Fruit fly (Drosophila melanogaster) whole organism, embryonic: ENCODE measurements around the gene His3.3B.

Source experiments
- Ada2b ChIP-seq: fragments of 200-800 bp; sonication (Bioruptor generic); IDR thresholded peaks from 2 replicates; pipeline ENCODE4 v1.3.6; 2022; ENCODE audit warnings: missing biosample characterization, missing genetic modification characterization
- Atf-2 ChIP-seq: fragments of 200-800 bp; sonication (Bioruptor generic); optimal IDR thresholded peaks from 2 replicates; lab custom pipeline; 2016; ENCODE audit warnings: missing biosample characterization, missing genetic modification characterization
- CG11085 ChIP-seq: fragments of 200-800 bp; sonication (Bioruptor generic); IDR thresholded peaks from 2 replicates; pipeline ENCODE4 v1.3.6; 2022; ENCODE audit warnings: missing biosample characterization, missing genetic modification characterization
- CG11504 ChIP-seq: fragments of 200-800 bp; sonication (Bioruptor generic); optimal IDR thresholded peaks from 3 replicates; lab custom pipeline; 2019; ENCODE audit warnings: missing biosample characterization, mild to moderate bottlenecking, missing genetic modification characterization, moderate library complexity
- CG11695 ChIP-seq: fragments of 200-800 bp; sonication (Bioruptor generic); IDR thresholded peaks from 3 replicates; pipeline ENCODE4 v1.3.6; 2022; ENCODE audit warnings: missing biosample characterization, missing genetic modification characterization
- CG12299 ChIP-seq: fragments of 200-800 bp; sonication (Bioruptor generic); optimal IDR thresholded peaks from 2 replicates; lab custom pipeline; 2018; ENCODE audit warnings: missing biosample characterization, mild to moderate bottlenecking, missing genetic modification characterization
- CG12659 ChIP-seq: fragments of 200-800 bp; sonication (Bioruptor generic); optimal IDR thresholded peaks from 3 replicates; lab custom pipeline; 2017; ENCODE audit warnings: mild to moderate bottlenecking, missing biosample characterization, missing genetic modification reagents, missing genetic modification characterization
- CG13123 ChIP-seq: fragments of 200-800 bp; sonication (Bioruptor generic); optimal IDR thresholded peaks from 2 replicates; lab custom pipeline; 2016; ENCODE audit warnings: missing biosample characterization, missing genetic modification characterization
- CG17328 ChIP-seq: fragments of 200-800 bp; sonication (Bioruptor generic); IDR thresholded peaks from 2 replicates; pipeline ENCODE4 v1.3.6; 2022; ENCODE audit warnings: missing biosample characterization, missing genetic modification characterization
- CG18011 ChIP-seq: fragments of 200-800 bp; sonication (Bioruptor generic); optimal IDR thresholded peaks from 2 replicates; lab custom pipeline; 2017; ENCODE audit warnings: missing biosample characterization, missing genetic modification characterization, mild to moderate bottlenecking, moderate library complexity, missing genotype
- CG18764 ChIP-seq: fragments of 200-800 bp; sonication (Bioruptor generic); optimal IDR thresholded peaks from 3 replicates; lab custom pipeline; 2016; ENCODE audit warnings: missing biosample characterization, missing genetic modification characterization
- CG2712 ChIP-seq: fragments of 200-800 bp; optimal IDR thresholded peaks from 3 replicates; lab custom pipeline; 2019; ENCODE audit warnings: missing biosample characterization, mild to moderate bottlenecking, missing genetic modification characterization, moderate library complexity
- CG33213 ChIP-seq: fragments of 200-800 bp; sonication (Bioruptor generic); optimal IDR thresholded peaks from 3 replicates; lab custom pipeline; 2016; ENCODE audit warnings: missing biosample characterization, missing genetic modification characterization
- CG4328 ChIP-seq: fragments of 200-800 bp; sonication (Bioruptor generic); optimal IDR thresholded peaks from 3 replicates; lab custom pipeline; 2017; ENCODE audit warnings: missing biosample characterization, missing genetic modification reagents, missing genetic modification characterization
- CG4854 ChIP-seq: fragments of 200-800 bp; sonication (Bioruptor generic); optimal IDR thresholded peaks from 2 replicates; lab custom pipeline; 2016; ENCODE audit warnings: missing biosample characterization, missing genetic modification characterization, inconsistent platforms
- CG7786 ChIP-seq: fragments of 200-800 bp; sonication (Bioruptor generic); optimal IDR thresholded peaks from 2 replicates; lab custom pipeline; 2016; ENCODE audit warnings: missing biosample characterization, missing genetic modification characterization
- CG7987 ChIP-seq: fragments of 200-800 bp; sonication (Bioruptor generic); optimal IDR thresholded peaks from 2 replicates; lab custom pipeline; 2018; ENCODE audit warnings: missing biosample characterization, mild to moderate bottlenecking, missing genetic modification characterization, moderate library complexity
- CG8478 ChIP-seq: fragments of >200 bp; optimal IDR thresholded peaks from 2 replicates; lab custom pipeline; 2018
- CHES-1-like ChIP-seq: fragments of 200-800 bp; sonication (Bioruptor generic); optimal IDR thresholded peaks from 2 replicates; lab custom pipeline; 2016; ENCODE audit warnings: missing biosample characterization, missing genetic modification characterization
- Chrac-16 ChIP-seq: fragments of 200-800 bp; sonication (Bioruptor generic); optimal IDR thresholded peaks from 3 replicates; lab custom pipeline; 2016; ENCODE audit warnings: missing biosample characterization, missing genetic modification characterization
- Eip74EF ChIP-seq, 2 experiments: fragments of 200-800 bp in 1 of 2; fragments of >200 bp in 1 of 2; sonication (Bioruptor generic) in 1 of 2; optimal IDR thresholded peaks; 2 replicates each; lab custom pipeline; 2017 to 2019; ENCODE audit warnings: missing biosample characterization in 2 of 2, missing genetic modification characterization in 2 of 2, mild to moderate bottlenecking in 1 of 2, moderate library complexity in 1 of 2
- Hand ChIP-seq: fragments of 200-800 bp; sonication (Bioruptor generic); optimal IDR thresholded peaks from 2 replicates; lab custom pipeline; 2017; ENCODE audit warnings: mild to moderate bottlenecking, missing biosample characterization, missing genetic modification reagents, missing genetic modification characterization
- Hmr ChIP-seq: fragments of 200-800 bp; sonication (Bioruptor generic); optimal IDR thresholded peaks from 3 replicates; lab custom pipeline; 2017; ENCODE audit warnings: mild to moderate bottlenecking, missing biosample characterization, missing genetic modification reagents, missing genetic modification characterization
- MESR4 ChIP-seq: fragments of 200-800 bp; sonication (Bioruptor generic); optimal IDR thresholded peaks from 2 replicates; lab custom pipeline; 2018; ENCODE audit warnings: missing biosample characterization, mild to moderate bottlenecking, missing genetic modification characterization, moderate library complexity
- Mad ChIP-seq: fragments of 200-800 bp; sonication (Bioruptor generic); optimal IDR thresholded peaks from 2 replicates; lab custom pipeline; 2016; ENCODE audit warnings: missing biosample characterization, missing genetic modification characterization
- Sry-β ChIP-seq: fragments of 200-800 bp; sonication (Bioruptor generic); optimal IDR thresholded peaks from 2 replicates; lab custom pipeline; 2018; ENCODE audit warnings: missing biosample characterization, mild to moderate bottlenecking, missing genetic modification characterization, moderate library complexity
- Vsx1 ChIP-seq: fragments of 200-800 bp; sonication (Bioruptor generic); optimal IDR thresholded peaks from 2 replicates; lab custom pipeline; 2017; ENCODE audit warnings: missing biosample characterization, mild to moderate bottlenecking, missing genetic modification characterization, missing genetic modification reagents
- caup ChIP-seq: fragments of 200-800 bp; sonication (Bioruptor generic); optimal IDR thresholded peaks from 3 replicates; lab custom pipeline; 2017; ENCODE audit warnings: missing biosample characterization, mild to moderate bottlenecking, missing genetic modification characterization, moderate library complexity; ENCODE audit not compliant: severe bottlenecking
- ci ChIP-seq: fragments of 200-800 bp; sonication (Bioruptor generic); IDR thresholded peaks from 3 replicates; pipeline ENCODE4 v1.3.6; 2022; ENCODE audit warnings: missing biosample characterization, missing genetic modification characterization
- croc ChIP-seq: fragments of 200-800 bp; sonication (Bioruptor generic); conservative IDR thresholded peaks from 3 replicates; pipeline ENCODE4 v1.3.6; 2022; ENCODE audit warnings: missing biosample characterization, missing genetic modification characterization
- cwo ChIP-seq: fragments of 200-800 bp; sonication (Bioruptor generic); optimal IDR thresholded peaks from 3 replicates; lab custom pipeline; 2017; ENCODE audit warnings: missing biosample characterization, missing genetic modification characterization, mild to moderate bottlenecking, moderate library complexity, missing genetic modification reagents
- dimm ChIP-seq: fragments of 200-800 bp; sonication (Bioruptor generic); IDR thresholded peaks from 2 replicates; pipeline ENCODE4 v1.3.6; 2022; ENCODE audit warnings: missing biosample characterization, missing genetic modification characterization
- fd64A ChIP-seq: fragments of 200-800 bp; sonication (Bioruptor generic); optimal IDR thresholded peaks from 3 replicates; lab custom pipeline; 2018; ENCODE audit warnings: missing biosample characterization, mild to moderate bottlenecking, missing genetic modification characterization
- gcm ChIP-seq: fragments of 200-800 bp; sonication (Bioruptor generic); optimal IDR thresholded peaks from 2 replicates; lab custom pipeline; 2019; ENCODE audit warnings: missing biosample characterization, mild to moderate bottlenecking, missing genetic modification characterization, moderate library complexity
- pum ChIP-seq: fragments of 200-800 bp; sonication (Bioruptor generic); optimal IDR thresholded peaks from 2 replicates; lab custom pipeline; 2016; ENCODE audit warnings: missing biosample characterization, missing genetic modification characterization
- row ChIP-seq: fragments of 200-800 bp; sonication (Bioruptor generic); IDR thresholded peaks from 3 replicates; pipeline ENCODE4 v1.3.6; 2022; ENCODE audit warnings: missing biosample characterization, missing genetic modification characterization
- run ChIP-seq: fragments of 200-800 bp; sonication (Bioruptor generic); optimal IDR thresholded peaks from 3 replicates; lab custom pipeline; 2018; ENCODE audit warnings: missing biosample characterization, mild to moderate bottlenecking, missing genetic modification characterization
- sim ChIP-seq: fragments of 200-800 bp; sonication (Bioruptor generic); IDR thresholded peaks from 2 replicates; pipeline ENCODE4 v1.3.6; 2022; ENCODE audit warnings: missing biosample characterization, missing genetic modification characterization
- stwl ChIP-seq: fragments of 200-800 bp; sonication (Bioruptor generic); optimal IDR thresholded peaks from 3 replicates; lab custom pipeline; 2018; ENCODE audit warnings: missing biosample characterization, mild to moderate bottlenecking, missing genetic modification characterization, moderate library complexity
- ttk ChIP-seq: fragments of 200-800 bp; sonication (Bioruptor generic); IDR thresholded peaks from 2 replicates; pipeline ENCODE4 v2.1.2; 2022; ENCODE audit warnings: missing biosample characterization, missing genetic modification characterization

The His3.3B gene

DNA sequence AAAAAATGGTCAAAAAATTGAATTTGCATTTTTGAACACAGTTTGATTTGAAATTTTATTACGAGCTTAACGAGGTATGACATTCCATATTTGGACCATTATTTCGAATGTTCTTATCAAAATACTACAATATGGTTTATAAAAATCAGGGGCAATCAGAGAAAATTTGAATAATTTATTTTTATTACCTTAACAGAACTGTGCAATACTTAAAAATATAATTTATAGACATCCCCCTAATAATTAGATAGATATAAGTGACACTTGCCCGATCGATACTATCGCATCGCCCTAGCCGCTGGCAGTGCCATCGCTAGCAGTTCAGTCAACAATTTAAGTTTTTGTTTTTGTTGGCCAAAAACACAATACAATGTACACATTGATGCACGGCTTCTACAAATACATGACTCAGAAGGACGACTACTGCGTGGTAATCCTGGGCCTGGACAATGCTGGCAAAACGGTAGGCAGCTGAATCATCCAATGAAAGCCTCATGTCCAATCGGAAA lies 49.6 kb downstream of the His3.3B start, which contains the start of gene Arfrp1 (continued):
- no peak for TF ChIP-seq caup (GFP tag; lab: Kevin White, UChicago)
- TF ChIP-seq CG12659 (GFP tag; lab: Kevin White, UChicago): peak; percentile 17
- TF ChIP-seq Vsx1 (GFP tag; lab: Kevin White, UChicago): no peak
- TF ChIP-seq sim (GFP tag; lab: Robert Waterston, UW): no peak
- no peak for TF ChIP-seq pum (GFP tag; lab: Kevin White, UChicago)
- TF ChIP-seq dimm: no peak
- TF ChIP-seq CG7987 (GFP tag; lab: Kevin White, UChicago): no peak
- TF ChIP-seq CG2712 (tag; lab: Kevin White, UChicago): peak; percentile 25
- no peak for TF ChIP-seq CG4328 (GFP tag; lab: Kevin White, UChicago)
- no peak for TF ChIP-seq CG4854 (GFP tag; lab: Kevin White, UChicago)
- no peak for TF ChIP-seq Atf-2 (GFP tag; lab: Kevin White, UChicago)
- TF ChIP-seq MESR4 (GFP tag; lab: Kevin White, UChicago): peak; percentile 71
- TF ChIP-seq CG12299: no peak
- TF ChIP-seq CHES-1-like (GFP tag; lab: Kevin White, UChicago): no peak
- TF ChIP-seq row (GFP tag; lab: Robert Waterston, UW): peak; percentile 75
- no peak for TF ChIP-seq CG8478 (lab: Kevin White, UChicago)
- TF ChIP-seq Eip74EF (GFP tag; optimal IDR thresholded peaks at IDR 0.05; lab: Kevin White, UChicago): no peak
- TF ChIP-seq ttk: no peak; the same call in 1 of the 2 replicates
- peak; percentile 27 for TF ChIP-seq Chrac-16 (GFP tag; lab: Kevin White, UChicago)
- TF ChIP-seq Hmr (GFP tag; lab: Kevin White, UChicago): no peak
- TF ChIP-seq CG17328 (GFP tag; lab: Robert Waterston, UW): no peak
- TF ChIP-seq CG33213 (GFP tag; lab: Kevin White, UChicago): no peak
- no peak for TF ChIP-seq Sry-β (GFP tag; lab: Kevin White, UChicago)
- no peak for TF ChIP-seq CG11504 (tag; lab: Kevin White, UChicago)
- no peak for TF ChIP-seq Hand (GFP tag; lab: Kevin White, UChicago)
- TF ChIP-seq CG13123 (GFP tag; lab: Kevin White, UChicago): no peak
- no peak for TF ChIP-seq CG18764 (GFP tag; lab: Kevin White, UChicago)
- no peak for TF ChIP-seq croc (GFP tag; lab: Robert Waterston, UW)
- TF ChIP-seq stwl (tag; lab: Kevin White, UChicago): no peak
- no peak for TF ChIP-seq run (tag; lab: Kevin White, UChicago)
- TF ChIP-seq cwo (GFP tag; lab: Kevin White, UChicago): no peak
- peak; percentile 4 for TF ChIP-seq CG7786
- no peak for TF ChIP-seq CG11695 (GFP tag; lab: Robert Waterston, UW)
- TF ChIP-seq CG18011 (GFP tag; lab: Kevin White, UChicago): no peak
- TF ChIP-seq ci (GFP tag; lab: Robert Waterston, UW): peak; percentile 8; the same call in 1 of the 3 replicates
- TF ChIP-seq Ada2b: no peak
- no peak for TF ChIP-seq CG11085 (GFP tag; lab: Robert Waterston, UW)
- no peak for TF ChIP-seq fd64A
- no peak for TF ChIP-seq Mad (GFP tag; lab: Kevin White, UChicago)
- TF ChIP-seq gcm (GFP tag; lab: Kevin White, UChicago): no peak
